Fruit fly (Drosophila melanogaster) whole organism, prepupa: ENCODE data around the gene CG5346.
A peak's percentile ranks its signal among the peaks of the same experiment; 100 is the strongest.

Experiments
- Blimp-1 ChIP-seq: fragments of 200-800 bp; sonication (Bioruptor generic); optimal IDR thresholded peaks from 3 replicates; lab custom pipeline; 2017; ENCODE audit warnings: missing biosample characterization, missing genetic modification characterization, mild to moderate bottlenecking, moderate library complexity, missing genetic modification reagents
- CG10669 ChIP-seq: fragments of 200-800 bp; sonication (Bioruptor generic); optimal IDR thresholded peaks from 3 replicates; lab custom pipeline; 2018; ENCODE audit warnings: missing biosample characterization, mild to moderate bottlenecking, missing genetic modification characterization, moderate library complexity
- CG11294 ChIP-seq: fragments of 200-800 bp; sonication (Bioruptor generic); IDR thresholded peaks from 2 replicates; pipeline ENCODE4 v1.3.6; 2022; ENCODE audit warnings: missing biosample characterization, missing genetic modification characterization
- CG11762 ChIP-seq: fragments of 200-800 bp; sonication (Bioruptor generic); optimal IDR thresholded peaks from 3 replicates; lab custom pipeline; 2016; ENCODE audit warnings: missing biosample characterization, missing genetic modification characterization; ENCODE audit not compliant: insufficient read depth
- CG11902 ChIP-seq: fragments of 200-800 bp; sonication (Bioruptor generic); optimal IDR thresholded peaks from 3 replicates; lab custom pipeline; 2016; ENCODE audit warnings: missing biosample characterization, missing genetic modification characterization
- CG15336 ChIP-seq: fragments of 200-800 bp; sonication (Bioruptor generic); IDR thresholded peaks from 2 replicates; pipeline ENCODE4 v1.3.6; 2022; ENCODE audit warnings: missing biosample characterization, missing genetic modification characterization
- CG1621 ChIP-seq: fragments of 200-800 bp; sonication (Bioruptor generic); optimal IDR thresholded peaks from 3 replicates; lab custom pipeline; 2018; ENCODE audit warnings: missing biosample characterization, mild to moderate bottlenecking, missing genetic modification characterization
- CG16779 ChIP-seq: fragments of 200-800 bp; sonication (Bioruptor generic); optimal IDR thresholded peaks from 3 replicates; lab custom pipeline; 2017; ENCODE audit warnings: missing biosample characterization, mild to moderate bottlenecking, missing genetic modification characterization
- CG3032 ChIP-seq: fragments of 200-800 bp; optimal IDR thresholded peaks from 2 replicates; lab custom pipeline; 2019; ENCODE audit warnings: missing biosample characterization, mild to moderate bottlenecking, missing genetic modification characterization, moderate library complexity
- CG31627 ChIP-seq: fragments of 200-800 bp; sonication (Bioruptor generic); optimal IDR thresholded peaks from 3 replicates; lab custom pipeline; 2016; ENCODE audit warnings: missing biosample characterization, missing genetic modification characterization
- CG32006 ChIP-seq: fragments of 200-800 bp; sonication (Bioruptor generic); optimal IDR thresholded peaks from 3 replicates; lab custom pipeline; 2017; ENCODE audit warnings: missing biosample characterization, mild to moderate bottlenecking, missing genetic modification characterization
- CG3919 ChIP-seq: fragments of 200-800 bp; sonication (Bioruptor generic); optimal IDR thresholded peaks from 3 replicates; lab custom pipeline; 2016; ENCODE audit warnings: missing biosample characterization, missing genetic modification characterization
- CG4318 ChIP-seq: fragments of 200-800 bp; sonication (Bioruptor generic); optimal IDR thresholded peaks from 3 replicates; lab custom pipeline; 2017; ENCODE audit warnings: missing biosample characterization, mild to moderate bottlenecking, missing genetic modification characterization
- CG6163 ChIP-seq: fragments of 200-800 bp; sonication (Bioruptor generic); IDR thresholded peaks from 3 replicates; pipeline ENCODE4 v1.3.6; 2022; ENCODE audit warnings: missing biosample characterization, missing genetic modification characterization
- CG6276 ChIP-seq: fragments of 200-800 bp; sonication (Bioruptor generic); optimal IDR thresholded peaks from 2 replicates; lab custom pipeline; 2017; ENCODE audit warnings: missing biosample characterization, mild to moderate bottlenecking, missing genetic modification characterization
- CG6808 ChIP-seq: fragments of 200-800 bp; sonication (Bioruptor generic); optimal IDR thresholded peaks from 3 replicates; lab custom pipeline; 2017; ENCODE audit warnings: missing biosample characterization, missing genetic modification characterization, mild to moderate bottlenecking, moderate library complexity, missing genetic modification reagents
- CG7368 ChIP-seq: fragments of 200-800 bp; sonication (Bioruptor generic); optimal IDR thresholded peaks from 3 replicates; lab custom pipeline; 2016; ENCODE audit warnings: missing biosample characterization, missing genetic modification characterization
- CG8119 ChIP-seq: fragments of 200-800 bp; sonication (Bioruptor generic); IDR thresholded peaks from 3 replicates; pipeline ENCODE4 v1.3.6; 2022; ENCODE audit warnings: missing biosample characterization, missing genetic modification characterization
- CG8319 ChIP-seq: fragments of 200-800 bp; sonication (Bioruptor generic); optimal IDR thresholded peaks from 3 replicates; lab custom pipeline; 2016; ENCODE audit warnings: missing biosample characterization, missing genetic modification characterization
- CG9139 ChIP-seq: fragments of 200-800 bp; sonication (Bioruptor generic); optimal IDR thresholded peaks from 3 replicates; lab custom pipeline; 2017; ENCODE audit warnings: missing biosample characterization, mild to moderate bottlenecking, missing genetic modification characterization
- Eip75B ChIP-seq: fragments of 200-800 bp; sonication (Bioruptor generic); optimal IDR thresholded peaks from 3 replicates; lab custom pipeline; 2016; ENCODE audit warnings: missing biosample characterization, missing genetic modification characterization
- Eip78C ChIP-seq: fragments of 200-800 bp; sonication (Bioruptor generic); peaks from one replicate; lab custom pipeline; 2016; ENCODE audit warnings: missing biosample characterization, missing genetic modification characterization
- Eip93F ChIP-seq: fragments of 200-800 bp; sonication (Bioruptor generic); optimal IDR thresholded peaks from 2 replicates; lab custom pipeline; 2016; ENCODE audit warnings: missing biosample characterization, mild to moderate bottlenecking, missing genetic modification characterization
- Ets21C ChIP-seq: fragments of 200-800 bp; sonication (Bioruptor generic); optimal IDR thresholded peaks from 3 replicates; lab custom pipeline; 2016; ENCODE audit warnings: missing biosample characterization, missing genetic modification characterization
- Ets96B ChIP-seq: fragments of 200-800 bp; optimal IDR thresholded peaks from 2 replicates; lab custom pipeline; 2019; ENCODE audit warnings: missing biosample characterization, mild to moderate bottlenecking, missing genetic modification characterization, moderate library complexity
- Gug ChIP-seq: fragments of 200-800 bp; sonication (Bioruptor generic); IDR thresholded peaks from 2 replicates; pipeline ENCODE4 v1.3.6; 2022; ENCODE audit warnings: missing biosample characterization, missing genetic modification characterization
- Hr38 ChIP-seq: sonication (Bioruptor generic); optimal IDR thresholded peaks from 2 replicates; lab custom pipeline; 2016; ENCODE audit warnings: missing biosample characterization, missing genetic modification characterization
- Hr39 ChIP-seq: fragments of 200-800 bp; sonication (Bioruptor generic); optimal IDR thresholded peaks from 2 replicates; lab custom pipeline; 2016; ENCODE audit warnings: missing biosample characterization, missing genetic modification characterization
- Hr4 ChIP-seq: fragments of 200-800 bp; sonication (Bioruptor generic); optimal IDR thresholded peaks from 3 replicates; lab custom pipeline; 2016; ENCODE audit warnings: missing biosample characterization, missing genetic modification characterization
- Lpt ChIP-seq: fragments of 200-800 bp; sonication (Bioruptor generic); optimal IDR thresholded peaks from 3 replicates; lab custom pipeline; 2016; ENCODE audit warnings: missing biosample characterization, missing genetic modification characterization
- OdsH ChIP-seq: fragments of 200-800 bp; sonication (Bioruptor generic); optimal IDR thresholded peaks from 3 replicates; lab custom pipeline; 2016; ENCODE audit warnings: missing biosample characterization, missing genetic modification characterization
- Smox ChIP-seq: fragments of 200-800 bp; sonication (Bioruptor generic); optimal IDR thresholded peaks from 3 replicates; lab custom pipeline; 2016; ENCODE audit warnings: missing biosample characterization, missing genetic modification characterization
- Sox102F ChIP-seq: fragments of 200-800 bp; sonication (Bioruptor generic); optimal IDR thresholded peaks from 2 replicates; lab custom pipeline; 2016; ENCODE audit warnings: missing biosample characterization, mild to moderate bottlenecking, missing genetic modification characterization
- Sox14 ChIP-seq: fragments of 200-800 bp; sonication (Bioruptor generic); optimal IDR thresholded peaks from 3 replicates; lab custom pipeline; 2016; ENCODE audit warnings: missing biosample characterization, missing genetic modification characterization
- Sox15 ChIP-seq: fragments of 200-800 bp; sonication (Bioruptor generic); optimal IDR thresholded peaks from 3 replicates; lab custom pipeline; 2016; ENCODE audit warnings: missing biosample characterization, missing genetic modification characterization
- acj6 ChIP-seq: fragments of 200-800 bp; sonication (Bioruptor generic); optimal IDR thresholded peaks from 3 replicates; lab custom pipeline; 2016; ENCODE audit warnings: missing biosample characterization, missing genetic modification characterization
- dac ChIP-seq: fragments of 200-800 bp; sonication (Bioruptor generic); optimal IDR thresholded peaks from 2 replicates; lab custom pipeline; 2017; ENCODE audit warnings: missing biosample characterization, mild to moderate bottlenecking, missing genetic modification characterization
- dsx ChIP-seq: fragments of 200-800 bp; optimal IDR thresholded peaks from 3 replicates; lab custom pipeline; 2019; ENCODE audit warnings: missing biosample characterization, mild to moderate bottlenecking, missing genetic modification characterization, moderate library complexity; ENCODE audit not compliant: poor library complexity, severe bottlenecking
- eg ChIP-seq: fragments of 200-800 bp; sonication (Bioruptor generic); IDR thresholded peaks from 3 replicates; pipeline ENCODE4 v1.3.6; 2022; ENCODE audit warnings: missing biosample characterization, missing genetic modification characterization
- esn ChIP-seq: fragments of 200-800 bp; sonication (Bioruptor generic); optimal IDR thresholded peaks from 2 replicates; lab custom pipeline; 2016; ENCODE audit warnings: missing biosample characterization, mild to moderate bottlenecking, missing genetic modification characterization, moderate library complexity
- lz ChIP-seq: fragments of 200-800 bp; sonication (Bioruptor generic); optimal IDR thresholded peaks from 3 replicates; lab custom pipeline; 2016; ENCODE audit warnings: missing biosample characterization, missing genetic modification characterization
- net ChIP-seq: fragments of 200-800 bp; sonication (Bioruptor generic); optimal IDR thresholded peaks from 3 replicates; lab custom pipeline; 2016; ENCODE audit warnings: missing biosample characterization, missing genetic modification characterization
- spab ChIP-seq: fragments of 200-800 bp; sonication (Bioruptor generic); optimal IDR thresholded peaks from 2 replicates; lab custom pipeline; 2017; ENCODE audit warnings: missing biosample characterization, mild to moderate bottlenecking, missing genetic modification characterization, missing genetic modification reagents
- svp ChIP-seq: fragments of 200-800 bp; sonication (Bioruptor generic); peaks from one replicate; lab custom pipeline; 2016; ENCODE audit warnings: missing biosample characterization, missing genetic modification characterization
- topi ChIP-seq: fragments of 200-800 bp; sonication (Bioruptor generic); optimal IDR thresholded peaks from 3 replicates; lab custom pipeline; 2016; ENCODE audit warnings: missing biosample characterization, missing genetic modification characterization

Gene CG5346

DNA sequence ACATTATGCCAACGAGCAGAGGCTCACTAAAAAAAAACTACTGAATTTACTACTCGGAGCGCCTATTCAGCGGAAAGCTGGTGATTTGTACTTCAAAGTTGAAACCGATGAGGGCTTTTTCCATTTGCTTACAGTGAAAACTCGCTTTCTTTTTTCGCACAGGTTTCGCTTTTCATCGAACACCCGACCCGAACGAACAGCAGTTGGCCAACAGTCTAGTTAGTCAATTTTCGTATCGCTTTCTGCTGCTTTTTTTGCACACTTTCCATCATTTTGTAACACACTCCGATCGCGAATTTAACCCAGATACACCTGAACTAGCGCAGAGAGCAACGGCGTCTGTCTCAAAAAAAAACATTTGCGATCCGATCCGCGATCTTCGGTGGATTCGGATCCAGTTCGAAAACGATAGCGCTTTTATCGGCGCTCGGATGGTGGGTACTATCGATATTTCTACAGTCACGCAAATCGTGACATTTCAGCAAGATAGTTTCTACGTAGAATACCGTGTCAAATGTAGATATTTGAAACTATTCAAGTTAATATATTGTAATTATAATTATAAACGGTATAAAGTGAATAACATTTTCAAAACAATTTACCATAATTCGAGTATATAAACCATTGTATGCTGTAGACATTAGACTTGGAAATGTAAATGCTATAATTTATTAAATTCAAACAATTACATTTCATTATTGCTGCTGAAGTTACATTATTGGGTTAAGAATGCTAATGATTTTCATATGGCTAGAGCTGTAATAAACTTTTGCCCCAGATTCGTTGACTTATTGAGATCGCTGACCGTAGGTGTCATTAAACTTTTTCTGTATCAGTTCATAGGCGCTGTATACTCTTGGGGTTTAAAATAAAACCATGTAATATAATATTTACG lies at the start of gene CG5346 (continued):
- TF ChIP-seq esn (GFP tag; lab: Kevin White, UChicago) (peak; percentile 5), CG3919 (GFP tag; lab: Kevin White, UChicago) (peak; percentile 18), CG8319 (GFP tag; lab: Kevin White, UChicago) (no peak), Sox15 (GFP tag; lab: Kevin White, UChicago) (no peak), dac (GFP tag; lab: Kevin White, UChicago) (no peak), lz (GFP tag; lab: Kevin White, UChicago) (no peak), svp (GFP tag; lab: Kevin White, UChicago) (peak; percentile 69), CG4318 (no peak), Blimp-1 (GFP tag; lab: Kevin White, UChicago) (peak; percentile 27), Hr39 (GFP tag; lab: Kevin White, UChicago) (no peak)

DNA sequence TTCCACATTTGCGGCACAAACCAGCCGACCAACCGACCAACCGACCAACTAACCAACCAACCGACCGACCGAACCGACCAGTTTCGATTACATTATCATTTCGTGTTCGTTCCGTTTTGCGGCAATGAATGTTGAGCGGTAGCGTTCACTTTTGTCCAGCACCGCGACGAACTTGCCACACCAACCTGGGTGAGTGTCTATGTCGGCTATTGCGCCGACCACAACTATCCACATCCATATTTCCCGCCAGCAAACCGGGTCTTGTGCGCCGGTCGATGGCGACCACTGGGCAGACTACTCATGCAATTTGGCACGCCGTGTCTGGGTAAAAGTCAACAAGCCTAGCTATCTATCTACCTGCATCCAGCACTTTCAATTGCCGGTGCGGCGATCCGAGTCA lies 48.5 kb upstream of the CG5346 start:
- no peak for TF ChIP-seq Gug (GFP tag; lab: Robert Waterston, UW)
- TF ChIP-seq CG7368 (GFP tag; lab: Kevin White, UChicago), result no peak
- TF ChIP-seq spab, result no peak
- TF ChIP-seq CG8119, result peak; percentile 14; the same call in 1 of the 3 replicates
- no peak for TF ChIP-seq CG32006
- no peak for TF ChIP-seq topi (GFP tag; lab: Kevin White, UChicago)
- TF ChIP-seq acj6, result no peak

DNA sequence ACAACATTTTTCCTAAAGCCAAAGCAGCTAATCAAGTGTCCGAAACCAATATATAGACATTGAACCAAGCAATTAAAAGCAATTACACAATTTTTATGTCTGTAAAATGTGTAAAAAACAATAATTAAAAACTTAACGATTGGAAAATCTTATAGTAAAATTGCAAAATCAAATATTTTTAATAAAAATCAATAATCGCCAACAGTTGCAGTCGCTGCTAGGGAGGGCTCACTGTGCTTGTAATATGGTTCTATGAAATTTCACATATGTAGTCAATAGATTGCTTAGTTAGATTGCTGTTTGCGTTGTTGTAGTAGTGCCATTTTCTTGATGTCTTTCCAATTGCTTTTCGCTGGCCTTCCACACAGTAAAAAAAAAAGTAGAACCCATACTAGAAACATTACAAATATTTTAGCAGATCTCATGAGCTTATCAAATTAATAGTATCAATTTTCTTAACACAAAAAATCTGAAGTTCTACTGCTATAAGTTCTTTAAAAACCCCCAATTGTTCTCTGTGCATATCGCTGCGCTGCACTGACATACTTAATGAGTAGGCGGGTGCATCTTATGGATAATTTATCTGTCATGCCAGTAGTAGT lies 47.7 kb upstream of the CG5346 start:
- TF ChIP-seq CG3032 (tag; lab: Kevin White, UChicago) (no peak), CG31627 (no peak), Ets21C (no peak), Hr38 (GFP tag; lab: Kevin White, UChicago) (no peak), CG11294 (GFP tag; lab: Robert Waterston, UW) (peak; percentile 7; the same call in 1 of the 2 replicates), Smox (no peak), CG15336 (GFP tag; lab: Robert Waterston, UW) (peak; percentile 18; the same call in 1 of the 2 replicates), Ets96B (tag; lab: Kevin White, UChicago) (no peak), Hr4 (GFP tag; lab: Kevin White, UChicago) (peak; percentile 21), eg (GFP tag; lab: Robert Waterston, UW) (peak; percentile 82), CG3919 (GFP tag; lab: Kevin White, UChicago) (peak; percentile 26), CG11902 (no peak), CG16779 (tag; lab: Kevin White, UChicago) (no peak), CG9139 (GFP tag; lab: Kevin White, UChicago) (no peak), Eip75B (GFP tag; lab: Kevin White, UChicago) (no peak), dac (GFP tag; lab: Kevin White, UChicago) (no peak), CG10669 (GFP tag; lab: Kevin White, UChicago) (no peak), acj6 (no peak), CG6276 (GFP tag; lab: Kevin White, UChicago) (peak; percentile 44), Sox14 (GFP tag; lab: Kevin White, UChicago) (no peak), svp (GFP tag; lab: Kevin White, UChicago) (no peak), OdsH (GFP tag; lab: Kevin White, UChicago) (no peak), Gug (GFP tag; lab: Robert Waterston, UW) (peak; percentile 54), CG6163 (GFP tag; lab: Robert Waterston, UW) (peak; percentile 69), CG1621 (tag; lab: Kevin White, UChicago) (no peak), Sox102F (GFP tag; lab: Kevin White, UChicago) (no peak), CG32006 (peak; percentile 55), net (GFP tag; lab: Kevin White, UChicago) (no peak), Eip93F (GFP tag; lab: Kevin White, UChicago) (no peak), CG8319 (GFP tag; lab: Kevin White, UChicago) (no peak), Eip78C (peak; percentile 70), dsx (GFP tag; lab: Kevin White, UChicago) (no peak), Lpt (peak; percentile 32), CG6808 (no peak), CG11762 (no peak), Blimp-1 (GFP tag; lab: Kevin White, UChicago) (no peak)
